Worm (Caenorhabditis elegans) whole organism, L4/young adult: ENCODE results near the gene C45H4.18.

Source experiments
- W03F9.2 ChIP-seq: fragments of 150-350 bp; optimal IDR thresholded peaks from 2 replicates; lab custom pipeline; 2014; ENCODE audit warnings: missing biosample characterization, missing genetic modification characterization
- dao-5 ChIP-seq: sonication (generic microtip); optimal IDR thresholded peaks from 2 replicates; lab custom pipeline; 2016; ENCODE audit warnings: missing genotype, missing genetic modification characterization, moderate library complexity, missing compliant biosample characterization
- him-1 ChIP-seq: sonication (generic microtip); optimal IDR thresholded peaks from 2 replicates; lab custom pipeline; 2016; ENCODE audit warnings: missing genotype, missing genetic modification reagents, missing genetic modification characterization, missing compliant biosample characterization

The C45H4.18 gene

DNA sequence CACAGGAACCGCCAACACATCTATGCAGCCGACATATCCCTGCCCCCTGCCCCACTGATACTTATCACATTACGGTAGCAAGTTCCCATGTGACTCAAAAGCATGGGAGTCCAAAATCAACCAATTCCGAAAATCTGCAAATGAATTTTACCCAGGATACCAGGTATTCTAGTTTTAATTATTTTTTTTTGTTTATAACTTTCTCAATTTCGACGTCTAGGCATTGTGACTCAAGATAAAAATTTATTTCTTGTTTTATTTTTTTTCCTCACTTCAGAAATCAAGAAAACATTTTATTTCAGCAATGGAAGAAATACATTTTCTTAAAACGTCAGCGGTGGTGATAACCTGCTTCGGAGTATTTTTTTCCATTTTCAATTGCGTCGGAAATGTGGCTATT is 23.9 kb upstream of the C45H4.18 start, which contains the start of gene srbc-24:
TSS of gene srbc-24 (plus strand) at position 301 of the 400 bp plus-strand sequence.
- TF ChIP-seq him-1 (tag; lab: Kevin White, UChicago) (no peak), W03F9.2 (no peak), dao-5 (tag; lab: Kevin White, UChicago) (no peak)

DNA sequence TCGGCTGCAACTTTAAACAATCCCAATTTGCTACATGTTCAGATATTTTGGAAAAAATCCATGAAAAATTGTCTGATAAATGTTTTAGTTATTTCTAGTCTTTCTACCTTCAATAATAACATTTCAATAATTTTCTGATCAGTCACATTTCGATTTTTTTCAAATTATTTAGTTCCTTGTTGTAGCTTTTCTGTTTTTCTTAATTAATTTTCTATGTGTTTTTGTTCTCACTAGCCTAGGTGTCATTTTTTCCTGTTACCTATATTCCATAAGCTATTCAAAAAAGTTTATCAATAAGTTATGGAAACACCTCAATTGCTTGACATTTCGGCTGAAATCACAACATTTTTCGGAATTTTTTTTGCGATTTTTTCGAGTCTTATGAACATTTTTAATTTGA is 22.1 kb upstream of the C45H4.18 start, which contains the start of gene srbc-23:
TSS of gene srbc-23 (plus strand) at position 301 of the 400 bp plus-strand sequence.
- TF ChIP-seq W03F9.2, result no peak
- no peak for TF ChIP-seq him-1 (tag; lab: Kevin White, UChicago)
- no peak for TF ChIP-seq dao-5 (tag; lab: Kevin White, UChicago)

DNA sequence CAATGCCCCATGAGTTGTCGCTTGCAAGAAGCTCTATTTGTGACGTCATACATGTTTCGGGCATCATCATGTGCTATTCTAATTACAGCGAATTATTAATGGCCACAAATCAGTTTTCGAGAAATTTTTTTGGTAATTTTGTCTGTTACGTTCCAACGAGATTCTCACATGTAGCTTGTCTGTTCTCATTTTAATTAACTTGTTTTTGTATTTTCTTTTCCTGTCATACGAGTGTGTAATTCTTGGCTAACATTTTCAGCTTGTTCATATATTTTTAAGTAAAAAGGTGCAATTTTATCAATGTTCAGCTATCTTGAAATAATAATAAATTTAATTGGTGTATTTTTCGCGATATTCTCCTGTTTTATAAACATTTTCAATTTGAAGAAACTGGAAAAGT is 20.1 kb upstream of the C45H4.18 start, which contains the start of gene srbc-21:
TSS of gene srbc-21 (plus strand) at position 301 of the 400 bp plus-strand sequence.
- TF ChIP-seq him-1 (tag; lab: Kevin White, UChicago), result no peak
- no peak for TF ChIP-seq dao-5 (tag; lab: Kevin White, UChicago)
- no peak for TF ChIP-seq W03F9.2

DNA sequence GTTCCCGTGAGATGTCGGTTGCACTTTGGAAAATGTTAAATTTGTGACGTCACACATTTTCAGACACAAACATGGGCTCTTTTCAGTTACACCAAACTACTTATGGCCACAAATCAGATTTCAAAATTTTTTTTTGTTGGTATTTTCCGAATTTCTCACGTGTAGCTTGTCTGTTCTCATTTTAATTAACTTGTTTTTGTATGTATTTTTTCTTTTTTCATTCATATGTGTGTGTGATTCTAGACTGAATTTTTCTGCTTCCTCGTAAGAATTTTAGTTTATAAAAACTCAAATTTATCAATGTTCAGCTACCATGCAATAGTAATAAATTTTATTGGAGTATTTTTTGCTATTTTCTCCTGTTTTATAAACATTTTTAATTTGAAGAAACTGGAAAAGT is 18.5 kb upstream of the C45H4.18 start, which contains the start of gene srbc-22:
TSS of gene srbc-22 (plus strand) at position 301 of the 400 bp plus-strand sequence.
- TF ChIP-seq him-1 (tag; lab: Kevin White, UChicago), result no peak
- TF ChIP-seq W03F9.2, result no peak
- TF ChIP-seq dao-5 (tag; lab: Kevin White, UChicago), result no peak

DNA sequence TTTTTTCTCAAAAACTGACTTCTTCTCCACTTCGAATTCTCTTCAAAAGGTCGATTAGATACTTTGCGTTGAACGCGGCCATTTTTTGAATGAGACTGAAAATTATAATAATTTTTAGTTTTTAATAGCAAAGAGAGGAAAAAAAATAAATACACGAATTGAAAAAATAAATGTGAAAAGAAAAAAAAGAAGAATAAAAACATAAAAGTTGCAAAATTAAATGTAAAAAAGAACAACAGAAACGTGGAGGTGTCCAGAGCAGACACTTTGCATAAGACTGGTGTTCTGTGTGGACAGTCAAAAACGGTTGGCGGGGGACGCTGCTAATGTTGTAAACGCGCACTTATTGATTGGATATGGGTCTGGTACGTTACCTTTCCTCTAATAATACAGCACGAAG is 16.0 kb upstream of the C45H4.18 start, which contains the start of gene C45H4.14:
TSS of gene C45H4.14 (minus strand) at position 101 of the 400 bp plus-strand sequence.
- no peak for TF ChIP-seq W03F9.2
- no peak for TF ChIP-seq him-1 (tag; lab: Kevin White, UChicago)
- no peak for TF ChIP-seq dao-5 (tag; lab: Kevin White, UChicago)

DNA sequence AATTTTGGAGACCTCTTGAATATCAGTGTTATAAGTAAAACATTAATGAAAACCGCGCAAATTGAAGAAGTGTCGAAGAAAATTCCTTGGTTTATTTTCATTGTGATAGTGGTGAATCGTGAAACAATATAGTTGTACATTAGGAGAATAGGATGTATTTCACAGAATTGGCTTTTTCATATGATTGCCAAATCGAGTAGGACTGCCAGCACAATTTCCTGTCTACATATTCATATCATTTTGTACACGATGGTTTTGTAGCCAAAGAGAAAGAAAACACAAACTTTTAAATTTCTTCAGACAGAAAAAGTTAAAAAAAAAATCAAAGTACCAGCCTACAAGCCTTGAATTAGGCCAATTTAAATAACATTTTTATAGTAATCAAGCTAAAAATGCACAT is 11.6 kb upstream of the C45H4.18 start, which contains the start of gene str-255:
TSS of gene str-255 (minus strand) at position 101 of the 400 bp plus-strand sequence.
- TF ChIP-seq dao-5 (tag; lab: Kevin White, UChicago) (no peak), him-1 (tag; lab: Kevin White, UChicago) (no peak), W03F9.2 (no peak)

DNA sequence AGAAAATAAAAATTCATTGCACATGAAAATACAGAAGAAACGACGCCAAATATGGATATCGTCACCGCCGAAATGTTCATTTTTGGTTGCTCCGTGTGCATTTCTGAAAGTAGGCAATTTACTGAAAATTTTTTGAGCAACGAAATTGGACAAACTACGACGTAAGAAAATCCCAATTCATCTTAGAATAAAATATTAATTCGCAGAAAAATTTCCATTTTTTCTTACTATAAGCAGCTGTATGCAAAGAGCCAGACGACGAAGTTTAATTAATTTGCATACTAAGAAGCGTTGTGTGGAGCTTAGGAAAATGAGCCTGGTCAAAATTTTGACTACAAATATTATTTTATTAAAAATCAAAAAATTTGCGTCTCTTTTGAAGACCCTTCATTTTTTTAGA is 8.7 kb upstream of the C45H4.18 start, which contains the start of gene srbc-19:
TSS of gene srbc-19 (minus strand) at position 101 of the 400 bp plus-strand sequence.
- no peak for TF ChIP-seq dao-5 (tag; lab: Kevin White, UChicago)
- TF ChIP-seq W03F9.2, result no peak
- no peak for TF ChIP-seq him-1 (tag; lab: Kevin White, UChicago)

DNA sequence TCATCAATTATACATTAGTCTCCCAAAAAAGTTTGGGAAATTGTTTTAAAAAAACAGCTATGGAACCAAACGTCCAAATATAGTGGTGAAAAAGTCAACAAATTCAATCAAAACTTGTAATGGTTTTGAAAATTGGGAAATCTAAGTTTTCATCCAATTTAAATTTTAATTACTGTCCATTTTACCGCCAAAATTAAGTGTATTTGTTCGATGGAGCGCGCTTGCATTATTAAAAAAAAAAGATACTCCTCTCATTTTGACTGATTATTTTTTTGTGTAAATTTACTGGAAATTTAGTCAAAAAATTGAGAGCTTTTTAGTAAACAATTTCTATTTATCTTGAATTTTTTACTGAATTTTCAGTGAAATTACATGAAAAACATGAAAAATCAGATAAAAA is 877 bp upstream of the C45H4.18 start:
- TF ChIP-seq dao-5 (tag; lab: Kevin White, UChicago), result no peak
- TF ChIP-seq him-1 (tag; lab: Kevin White, UChicago), result no peak
- TF ChIP-seq W03F9.2, result no peak

DNA sequence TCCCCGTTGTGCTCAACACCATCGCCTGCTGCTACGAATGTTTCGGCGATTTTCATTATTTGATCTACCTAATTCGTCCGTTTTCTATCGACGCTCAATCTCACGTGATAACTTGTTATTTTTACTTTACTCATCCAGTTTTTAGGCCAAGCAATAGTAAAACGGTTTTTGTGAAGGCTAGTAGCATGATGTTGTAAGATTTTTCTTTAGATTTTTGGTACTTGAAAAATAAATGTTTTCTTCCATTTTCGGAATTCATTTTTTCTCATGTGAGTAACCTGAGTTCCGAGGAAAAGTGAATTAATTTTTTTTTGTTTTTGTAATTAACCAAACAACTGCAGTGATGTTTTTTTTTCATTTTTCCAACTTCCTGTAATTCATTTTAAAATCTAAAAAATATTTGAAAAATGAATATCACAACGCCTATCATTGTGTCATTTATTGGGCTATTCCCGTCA is 2.0 kb downstream of the C45H4.18 start, which contains the start of gene srbc-17:
TSS of gene srbc-17 (plus strand) at position 408 of the 458 bp plus-strand sequence.
- TF ChIP-seq dao-5 (tag; lab: Kevin White, UChicago) (no peak), W03F9.2 (no peak), him-1 (tag; lab: Kevin White, UChicago) (no peak)

DNA sequence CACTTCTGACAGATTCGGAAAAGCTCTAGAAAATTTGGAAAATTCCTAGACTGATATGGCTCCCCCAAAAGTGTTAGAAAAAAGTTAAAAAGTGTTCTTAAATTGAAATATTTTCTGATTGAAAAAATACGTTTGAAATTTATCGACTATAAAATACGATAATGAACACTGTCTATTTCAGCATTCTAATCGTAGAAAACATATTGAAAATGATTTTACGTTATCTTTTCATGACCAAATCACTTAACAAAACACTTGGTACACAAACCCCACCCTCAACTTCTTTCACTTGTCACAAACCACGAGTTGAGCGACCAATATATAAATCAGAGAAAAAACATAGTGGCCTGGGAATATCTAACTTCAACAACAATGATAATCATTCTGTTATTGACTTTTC is 3.9 kb downstream of the C45H4.18 start, which contains the start of gene cyp-33C1:
TSS of gene cyp-33C1 (plus strand) at position 301 of the 400 bp plus-strand sequence.
- TF ChIP-seq him-1 (tag; lab: Kevin White, UChicago) (no peak), W03F9.2 (no peak), dao-5 (tag; lab: Kevin White, UChicago) (no peak)

DNA sequence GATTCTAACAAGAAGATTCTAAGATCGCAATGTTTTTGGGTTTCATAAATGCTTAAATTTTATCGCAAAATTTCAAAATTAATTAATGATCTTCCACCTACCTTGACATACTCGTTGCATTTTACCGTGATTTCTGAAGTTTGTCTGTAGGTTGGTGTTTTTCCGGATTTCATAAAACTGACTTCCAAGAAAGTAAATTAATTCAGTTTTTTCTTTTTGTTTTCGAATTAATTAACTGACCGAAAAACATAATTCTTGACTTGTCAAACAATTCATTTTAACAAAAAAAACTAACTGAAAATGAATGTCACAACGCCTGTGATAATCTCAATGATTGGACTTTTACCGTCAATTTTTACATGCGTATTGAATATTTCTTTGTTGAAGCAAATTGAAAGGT is 6.4 kb downstream of the C45H4.18 start, which contains the start of gene srbc-16:
TSS of gene srbc-16 (plus strand) at position 301 of the 400 bp plus-strand sequence.
- TF ChIP-seq dao-5 (tag; lab: Kevin White, UChicago) (no peak), W03F9.2 (no peak), him-1 (tag; lab: Kevin White, UChicago) (no peak)

DNA sequence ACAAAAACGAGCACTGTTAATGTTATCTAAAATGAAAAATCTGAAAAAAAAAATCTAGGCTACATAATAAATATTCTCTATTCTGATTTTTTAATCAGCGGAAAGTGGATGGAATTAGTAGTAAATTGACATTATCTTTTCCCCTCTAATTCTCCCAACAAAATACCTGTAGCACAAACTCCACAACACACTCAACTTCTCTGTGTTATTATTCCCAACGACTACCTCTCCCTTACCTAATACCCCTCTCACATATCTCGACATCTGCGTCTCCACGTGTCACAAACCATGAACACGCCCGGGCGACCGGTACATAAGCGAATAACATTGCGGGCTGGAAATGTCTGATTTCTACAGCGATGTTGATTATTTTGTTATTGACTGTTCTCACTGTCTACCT is 7.8 kb downstream of the C45H4.18 start, which contains the start of gene cyp-33C2:
TSS of gene cyp-33C2 (plus strand) at position 327 of the 400 bp plus-strand sequence.
- TF ChIP-seq dao-5 (tag; lab: Kevin White, UChicago), result no peak
- TF ChIP-seq him-1 (tag; lab: Kevin White, UChicago), result no peak
- TF ChIP-seq W03F9.2, result no peak

DNA sequence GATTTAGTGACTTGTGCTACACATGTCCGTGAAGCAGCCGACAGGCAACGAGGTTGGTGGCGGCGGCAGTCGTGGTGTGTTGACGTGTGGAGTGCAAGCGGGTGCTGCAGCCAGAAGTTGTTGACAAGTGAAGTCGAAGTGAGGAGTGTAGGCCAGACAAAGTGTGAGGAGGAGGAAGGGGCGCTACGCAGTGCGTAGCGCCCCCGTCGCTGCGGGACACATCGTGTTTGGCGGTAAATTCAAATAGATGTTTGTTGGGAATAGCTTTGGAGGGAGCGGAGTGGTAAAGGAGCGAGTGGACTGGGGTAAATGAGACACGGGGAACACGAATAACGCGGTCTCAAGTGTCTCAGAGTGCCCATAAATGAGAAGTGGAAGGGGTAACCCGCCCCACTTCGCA is 10.1 kb downstream of the C45H4.18 start:
- TF ChIP-seq dao-5 (tag; lab: Kevin White, UChicago) (no peak), him-1 (tag; lab: Kevin White, UChicago) (no peak), W03F9.2 (no peak)

DNA sequence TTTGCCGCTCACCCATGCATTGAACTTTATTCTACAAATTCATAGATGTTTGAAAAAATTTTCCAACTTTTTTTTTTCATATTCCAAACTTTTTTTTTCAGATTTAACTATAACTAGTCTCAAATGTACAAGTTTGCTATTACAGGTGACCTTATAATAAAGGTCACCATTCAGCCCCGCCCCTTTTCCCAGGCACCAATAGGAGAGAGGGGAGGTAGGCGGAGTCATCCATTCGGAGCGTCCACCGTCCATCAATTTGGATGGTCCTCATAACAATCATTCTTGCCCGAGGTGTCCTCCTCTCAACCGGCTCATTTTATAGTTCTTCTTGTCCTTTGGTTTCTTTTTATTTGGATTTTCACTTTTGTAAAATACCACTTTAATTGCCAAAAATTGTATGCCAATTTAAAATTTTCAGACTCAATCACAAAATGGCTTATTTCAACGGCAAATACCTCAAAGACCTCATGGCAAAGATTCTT is 12.6 kb downstream of the C45H4.18 start, which contains the start of gene Y5H2B.3:
TSS of gene Y5H2B.3 (plus strand) at position 432 of the 482 bp plus-strand sequence.
- no peak for TF ChIP-seq W03F9.2
- TF ChIP-seq him-1 (tag; lab: Kevin White, UChicago), result no peak
- TF ChIP-seq dao-5 (tag; lab: Kevin White, UChicago), result no peak
